Fruit fly (Drosophila melanogaster): Measurements from ENCODE around the gene CG43678.

CG43678 gene

dm6 chr3L:15011142-15011541 lies 38.2 kb downstream of the CG43678 start:
- no peak for TF ChIP-seq CG7045 (GFP tag; optimal IDR thresholded peaks at IDR 0.05)
- no peak for TF ChIP-seq kay (GFP tag; ENCODE audit: borderline replicate concordance)
- no peak for TF ChIP-seq CG14711 (tag; optimal IDR thresholded peaks at IDR 0.05)
- no peak for TF ChIP-seq toe (GFP tag; optimal IDR thresholded peaks at IDR 0.05)
- TF ChIP-seq tj (GFP tag; optimal IDR thresholded peaks at IDR 0.05): no peak
- no peak for TF ChIP-seq CG33017 (tag; optimal IDR thresholded peaks at IDR 0.05)
- no peak for TF ChIP-seq Mnt (GFP tag; optimal IDR thresholded peaks at IDR 0.05)
- no peak for TF ChIP-seq cic (GFP tag; optimal IDR thresholded peaks at IDR 0.05)
- no peak for TF ChIP-seq Crg-1 (GFP tag; optimal IDR thresholded peaks at IDR 0.05)
- TF ChIP-seq Hr96 (GFP tag; optimal IDR thresholded peaks at IDR 0.05): no peak
- TF ChIP-seq CG11617 (GFP tag; optimal IDR thresholded peaks at IDR 0.05): no peak
- no peak for TF ChIP-seq CG5204 (GFP tag; optimal IDR thresholded peaks at IDR 0.05)
- no peak for TF ChIP-seq bab1 (GFP tag; optimal IDR thresholded peaks at IDR 0.05)
- no peak for TF ChIP-seq ovo (GFP tag; optimal IDR thresholded peaks at IDR 0.05)
- no peak for TF ChIP-seq CG12768 (GFP tag; optimal IDR thresholded peaks at IDR 0.05)
- TF ChIP-seq pad (GFP tag; optimal IDR thresholded peaks at IDR 0.05): no peak

dm6 chr3L:15010601-15011000 lies 38.7 kb downstream of the CG43678 start:
- no peak for TF ChIP-seq cnc (optimal IDR thresholded peaks at IDR 0.05)
- TF ChIP-seq CG1620 (GFP tag; optimal IDR thresholded peaks at IDR 0.05): no peak
- no peak for TF ChIP-seq CG14711 (tag; optimal IDR thresholded peaks at IDR 0.05)
- TF ChIP-seq CG33017 (tag; optimal IDR thresholded peaks at IDR 0.05): no peak
- no peak for TF ChIP-seq CG7045 (GFP tag; optimal IDR thresholded peaks at IDR 0.05)
- TF ChIP-seq Hr96 (GFP tag; optimal IDR thresholded peaks at IDR 0.05): no peak
- no peak for TF ChIP-seq cic (GFP tag; optimal IDR thresholded peaks at IDR 0.05)
- no peak for TF ChIP-seq CG7101 (tag; optimal IDR thresholded peaks at IDR 0.05)
- TF ChIP-seq kay (GFP tag; ENCODE audit: borderline replicate concordance): no peak
- TF ChIP-seq pad (GFP tag; optimal IDR thresholded peaks at IDR 0.05): no peak
- TF ChIP-seq CG11617 (GFP tag; optimal IDR thresholded peaks at IDR 0.05): no peak

- TF ChIP-seq toe (GFP tag; optimal IDR thresholded peaks at IDR 0.05) (no peak), CG12768 (GFP tag; optimal IDR thresholded peaks at IDR 0.05) (no peak), bab1 (GFP tag; optimal IDR thresholded peaks at IDR 0.05) (no peak), cic (GFP tag; optimal IDR thresholded peaks at IDR 0.05) (no peak), CG7045 (GFP tag; optimal IDR thresholded peaks at IDR 0.05) (no peak), Clk (GFP tag; optimal IDR thresholded peaks at IDR 0.05) (no peak), Crg-1 (GFP tag; optimal IDR thresholded peaks at IDR 0.05) (no peak), tj (GFP tag; optimal IDR thresholded peaks at IDR 0.05) (no peak), ovo (GFP tag; optimal IDR thresholded peaks at IDR 0.05) (no peak), CG1620 (GFP tag; optimal IDR thresholded peaks at IDR 0.05) (no peak)
Measured at dm6 chr3L:15009681-15010080, 39.6 kb downstream of the CG43678 start.

dm6 chr3L:15007271-15007948 lies 41.9 kb downstream of the CG43678 start:
- TF ChIP-seq pad (GFP tag; optimal IDR thresholded peaks at IDR 0.05) (no peak), Hr96 (GFP tag; optimal IDR thresholded peaks at IDR 0.05) (no peak), Crg-1 (GFP tag; optimal IDR thresholded peaks at IDR 0.05) (no peak)

- TF ChIP-seq pad (GFP tag; optimal IDR thresholded peaks at IDR 0.05) (no peak), cic (GFP tag; optimal IDR thresholded peaks at IDR 0.05) (no peak), tj (GFP tag; optimal IDR thresholded peaks at IDR 0.05) (no peak), ovo (GFP tag; optimal IDR thresholded peaks at IDR 0.05) (no peak), CG7101 (tag; optimal IDR thresholded peaks at IDR 0.05) (no peak), bab1 (GFP tag; optimal IDR thresholded peaks at IDR 0.05) (no peak), CG12768 (GFP tag; optimal IDR thresholded peaks at IDR 0.05) (no peak), CG11617 (GFP tag; optimal IDR thresholded peaks at IDR 0.05) (no peak)
Measured at dm6 chr3L:15006825-15007224, 42.5 kb downstream of the CG43678 start.

dm6 chr3L:15005774-15006173 lies 43.5 kb downstream of the CG43678 start:
- no peak for TF ChIP-seq ovo (GFP tag; optimal IDR thresholded peaks at IDR 0.05)

dm6 chr3L:15005085-15005484 lies 44.2 kb downstream of the CG43678 start:
- TF ChIP-seq CG5204 (GFP tag; optimal IDR thresholded peaks at IDR 0.05) (no peak), CG33017 (tag; optimal IDR thresholded peaks at IDR 0.05) (no peak), cnc (optimal IDR thresholded peaks at IDR 0.05) (no peak)

Measured in whole organism, adult.